Fruit fly (Drosophila melanogaster) whole organism, prepupa: ENCODE measurements around the gene Grp170.

Experiments used
- CG10631 ChIP-seq: fragments of 200-800 bp; sonication (Bioruptor generic); optimal IDR thresholded peaks from 2 replicates; lab custom pipeline; 2016; ENCODE audit warnings: missing biosample characterization, missing genetic modification characterization
- CG6163 ChIP-seq: fragments of 200-800 bp; sonication (Bioruptor generic); IDR thresholded peaks from 3 replicates; pipeline ENCODE4 v1.3.6; 2022; ENCODE audit warnings: missing biosample characterization, missing genetic modification characterization
- CG6792 ChIP-seq: fragments of 200-800 bp; sonication (Bioruptor generic); optimal IDR thresholded peaks from 3 replicates; lab custom pipeline; 2016; ENCODE audit warnings: missing biosample characterization, missing genetic modification characterization
- Ets21C ChIP-seq: fragments of 200-800 bp; sonication (Bioruptor generic); optimal IDR thresholded peaks from 3 replicates; lab custom pipeline; 2016; ENCODE audit warnings: missing biosample characterization, missing genetic modification characterization
- Hr4 ChIP-seq: fragments of 200-800 bp; sonication (Bioruptor generic); optimal IDR thresholded peaks from 3 replicates; lab custom pipeline; 2016; ENCODE audit warnings: missing biosample characterization, missing genetic modification characterization
- OdsH ChIP-seq: fragments of 200-800 bp; sonication (Bioruptor generic); optimal IDR thresholded peaks from 3 replicates; lab custom pipeline; 2016; ENCODE audit warnings: missing biosample characterization, missing genetic modification characterization
- achi ChIP-seq: fragments of 200-800 bp; sonication (Bioruptor generic); optimal IDR thresholded peaks from 3 replicates; lab custom pipeline; 2016; ENCODE audit warnings: missing biosample characterization, missing genetic modification characterization
- dac ChIP-seq: fragments of 200-800 bp; sonication (Bioruptor generic); optimal IDR thresholded peaks from 2 replicates; lab custom pipeline; 2017; ENCODE audit warnings: missing biosample characterization, mild to moderate bottlenecking, missing genetic modification characterization
- esn ChIP-seq: fragments of 200-800 bp; sonication (Bioruptor generic); optimal IDR thresholded peaks from 2 replicates; lab custom pipeline; 2016; ENCODE audit warnings: missing biosample characterization, mild to moderate bottlenecking, missing genetic modification characterization, moderate library complexity
- net ChIP-seq: fragments of 200-800 bp; sonication (Bioruptor generic); optimal IDR thresholded peaks from 3 replicates; lab custom pipeline; 2016; ENCODE audit warnings: missing biosample characterization, missing genetic modification characterization
- topi ChIP-seq: fragments of 200-800 bp; sonication (Bioruptor generic); optimal IDR thresholded peaks from 3 replicates; lab custom pipeline; 2016; ENCODE audit warnings: missing biosample characterization, missing genetic modification characterization

Grp170 gene

DNA sequence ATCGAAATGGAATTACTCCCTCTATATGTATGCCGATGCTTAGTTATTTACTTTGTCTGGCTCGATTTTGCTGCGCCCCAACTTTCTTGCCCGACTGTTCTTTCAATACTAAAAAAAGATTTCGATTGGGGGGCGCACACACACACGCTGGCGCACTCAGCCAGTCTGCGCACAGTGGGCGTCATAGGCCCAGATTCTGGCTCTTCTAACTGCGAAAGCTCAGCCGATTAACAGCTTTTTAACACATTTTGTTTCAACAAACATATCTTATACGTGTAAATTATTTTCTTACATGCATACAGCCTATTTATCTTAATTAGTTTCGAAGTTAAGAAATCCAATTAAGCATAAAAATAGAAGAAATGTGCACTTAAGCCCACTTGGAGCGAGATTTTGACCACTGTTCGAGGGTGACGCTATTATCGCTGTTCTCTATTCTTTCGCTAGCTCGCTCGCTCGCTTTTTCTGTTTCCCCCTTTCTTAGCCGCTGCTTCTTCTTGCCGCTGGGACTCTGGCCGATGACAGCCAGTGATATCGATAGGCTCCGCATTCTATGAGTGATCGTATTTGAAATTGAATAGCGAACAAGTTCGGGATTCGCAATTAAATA lies 52.6 kb downstream of the Grp170 start, which contains the start of gene Vinc (continued):
- TF ChIP-seq net (GFP tag; lab: Kevin White, UChicago) (peak; percentile 89), Ets21C (GFP tag; lab: Kevin White, UChicago) (peak; percentile 68), topi (GFP tag; lab: Kevin White, UChicago) (peak; percentile 90), CG6792 (GFP tag; lab: Kevin White, UChicago) (peak; percentile 81), CG10631 (GFP tag; lab: Kevin White, UChicago) (no peak), CG6163 (GFP tag; lab: Robert Waterston, UW) (peak; percentile 84), achi (GFP tag; lab: Kevin White, UChicago) (no peak), OdsH (GFP tag; lab: Kevin White, UChicago) (no peak), dac (GFP tag; lab: Kevin White, UChicago) (peak; percentile 58)

dm6 chrX:2221598-2221997 lies 53.3 kb downstream of the Grp170 start:
- TF ChIP-seq esn (GFP tag; lab: Kevin White, UChicago) (no peak), Hr4 (GFP tag; lab: Kevin White, UChicago) (no peak)
